Fruit fly (Drosophila melanogaster) whole organism, adult: Measurements from ENCODE around the gene CG11562.

Experiments
- CG11617 ChIP-seq: fragments of 200-800 bp; sonication (Bioruptor generic); optimal IDR thresholded peaks from 2 replicates; lab custom pipeline; 2017; ENCODE audit warnings: mild to moderate bottlenecking, missing biosample characterization, missing genetic modification reagents, missing genetic modification characterization
- CG12768 ChIP-seq: fragments of 200-800 bp; sonication (Bioruptor generic); optimal IDR thresholded peaks from 2 replicates; lab custom pipeline; 2017; ENCODE audit warnings: missing biosample characterization, missing genetic modification characterization, mild to moderate bottlenecking, moderate library complexity, missing genetic modification reagents
- CG14711 ChIP-seq: fragments of 200-800 bp; sonication (Bioruptor generic); optimal IDR thresholded peaks from 2 replicates; lab custom pipeline; 2018; ENCODE audit warnings: missing biosample characterization, mild to moderate bottlenecking, missing genetic modification characterization, moderate library complexity
- CG1620 ChIP-seq: fragments of 200-800 bp; sonication (Bioruptor generic); optimal IDR thresholded peaks from 2 replicates; lab custom pipeline; 2016; ENCODE audit warnings: missing biosample characterization, missing genetic modification characterization
- CG33017 ChIP-seq: fragments of 200-800 bp; sonication (Bioruptor generic); optimal IDR thresholded peaks from 2 replicates; lab custom pipeline; 2018; ENCODE audit warnings: missing biosample characterization, mild to moderate bottlenecking, missing genetic modification characterization, moderate library complexity
- CG5204 ChIP-seq: fragments of 200-800 bp; sonication (Bioruptor generic); optimal IDR thresholded peaks from 2 replicates; lab custom pipeline; 2016; ENCODE audit warnings: missing biosample characterization, missing genetic modification characterization
- CG7045 ChIP-seq: fragments of 200-800 bp; sonication (Bioruptor generic); optimal IDR thresholded peaks from 2 replicates; lab custom pipeline; 2017; ENCODE audit warnings: missing biosample characterization, mild to moderate bottlenecking, missing genetic modification characterization
- CG7101 ChIP-seq: fragments of 200-800 bp; sonication (Bioruptor generic); optimal IDR thresholded peaks from 2 replicates; lab custom pipeline; 2018; ENCODE audit warnings: missing biosample characterization, mild to moderate bottlenecking, missing genetic modification characterization, moderate library complexity
- Clk ChIP-seq: fragments of 200-800 bp; sonication (Bioruptor generic); optimal IDR thresholded peaks from 2 replicates; lab custom pipeline; 2017; ENCODE audit warnings: missing biosample characterization, missing genetic modification characterization
- Crg-1 ChIP-seq: fragments of 200-800 bp; sonication (Bioruptor generic); optimal IDR thresholded peaks from 2 replicates; lab custom pipeline; 2016; ENCODE audit warnings: missing biosample characterization, missing genetic modification characterization
- Hr96 ChIP-seq: fragments of 200-800 bp; sonication (Bioruptor generic); optimal IDR thresholded peaks from 2 replicates; lab custom pipeline; 2016; ENCODE audit warnings: missing biosample characterization, missing genetic modification characterization
- Mnt ChIP-seq: fragments of 200-800 bp; sonication (Bioruptor generic); optimal IDR thresholded peaks from 2 replicates; lab custom pipeline; 2016; ENCODE audit warnings: missing biosample characterization, mild to moderate bottlenecking, missing genetic modification characterization
- bab1 ChIP-seq: fragments of 200-800 bp; sonication (Bioruptor generic); optimal IDR thresholded peaks from 3 replicates; lab custom pipeline; 2019; ENCODE audit warnings: missing biosample characterization, mild to moderate bottlenecking, missing genetic modification characterization, moderate library complexity
- cic ChIP-seq: fragments of 200-800 bp; sonication (Bioruptor generic); optimal IDR thresholded peaks from 2 replicates; lab custom pipeline; 2017; ENCODE audit warnings: missing biosample characterization, mild to moderate bottlenecking, missing genetic modification characterization, moderate library complexity
- cnc ChIP-seq, 2 experiments: fragments of >200 bp; optimal IDR thresholded peaks; 2 replicates each; lab custom pipeline; 2017
- kay ChIP-seq: fragments of 200-800 bp; sonication (Bioruptor generic); peaks from one replicate; lab custom pipeline; 2016; ENCODE audit warnings: missing biosample characterization, missing genetic modification characterization, borderline replicate concordance
- ovo ChIP-seq: fragments of 200-800 bp; sonication (Bioruptor generic); optimal IDR thresholded peaks from 2 replicates; lab custom pipeline; 2016; ENCODE audit warnings: missing biosample characterization, missing genetic modification characterization
- pad ChIP-seq: fragments of 200-800 bp; sonication (Bioruptor generic); optimal IDR thresholded peaks from 3 replicates; lab custom pipeline; 2017; ENCODE audit warnings: missing biosample characterization, missing genetic modification characterization, mild to moderate bottlenecking, moderate library complexity, missing genetic modification reagents
- tj ChIP-seq: fragments of 200-800 bp; sonication (Bioruptor generic); optimal IDR thresholded peaks from 3 replicates; lab custom pipeline; 2017; ENCODE audit warnings: missing biosample characterization, mild to moderate bottlenecking, missing genetic modification characterization, moderate library complexity
- toe ChIP-seq: fragments of 200-800 bp; sonication (Bioruptor generic); optimal IDR thresholded peaks from 2 replicates; lab custom pipeline; 2016; ENCODE audit warnings: missing biosample characterization, missing genetic modification characterization

Gene CG11562

DNA sequence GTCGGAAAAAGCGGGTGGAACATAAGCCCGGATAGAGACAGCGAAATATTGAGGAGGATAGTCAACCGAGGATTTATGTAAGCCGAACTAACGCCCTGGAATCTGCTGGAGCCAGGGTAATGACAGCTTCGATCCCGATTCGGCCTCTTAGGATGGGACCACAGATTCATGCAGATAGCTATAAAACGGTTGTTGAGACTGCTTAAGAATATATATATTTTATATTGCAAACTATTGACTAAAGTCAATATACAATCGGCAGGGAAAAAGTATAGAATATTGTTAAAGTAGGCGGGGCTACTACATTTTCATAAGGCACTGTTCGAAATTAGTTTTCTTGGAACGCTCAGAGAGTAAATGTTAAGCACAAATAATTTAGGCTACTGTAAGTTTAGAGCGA, 23.4 kb upstream of the CG11562 start, which contains the start of gene CG3345:
Gene CG3345, plus strand, starts transcription at position 301 of the 400 bp plus-strand sequence.
- TF ChIP-seq pad = no peak
- TF ChIP-seq Crg-1 = no peak
- no peak for TF ChIP-seq CG11617 (GFP tag; lab: Kevin White, UChicago)
- no peak for TF ChIP-seq CG1620 (GFP tag; lab: Kevin White, UChicago)
- no peak for TF ChIP-seq CG5204 (GFP tag; lab: Kevin White, UChicago)
- TF ChIP-seq cic = no peak
- no peak for TF ChIP-seq toe (GFP tag; lab: Kevin White, UChicago)

DNA sequence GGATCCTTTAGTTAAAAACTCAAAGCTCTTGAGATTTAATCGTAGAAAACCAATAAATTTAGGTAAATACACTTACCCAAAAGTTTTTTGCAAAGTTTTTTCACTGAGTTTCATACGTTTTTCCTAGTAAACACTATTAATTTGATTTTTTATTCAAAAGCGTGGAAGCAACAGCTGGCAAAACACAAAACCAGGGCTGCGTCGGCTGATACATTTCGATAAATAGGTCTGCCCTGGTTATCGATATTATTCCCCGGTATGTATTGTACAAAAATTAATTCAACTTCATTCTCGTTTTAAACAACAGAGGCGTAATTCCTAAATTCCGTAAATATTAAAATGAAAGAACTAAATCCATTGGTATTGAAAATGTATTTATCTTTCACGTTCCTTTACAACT, 20.7 kb upstream of the CG11562 start, which contains the start of gene Dus1:
Gene Dus1, minus strand, starts transcription at position 192 of the 400 bp plus-strand sequence.
- TF ChIP-seq bab1 (GFP tag; lab: Kevin White, UChicago) (peak; percentile 59), Mnt (GFP tag; lab: Kevin White, UChicago) (peak; percentile 66), ovo (GFP tag; lab: Kevin White, UChicago) (no peak)

DNA sequence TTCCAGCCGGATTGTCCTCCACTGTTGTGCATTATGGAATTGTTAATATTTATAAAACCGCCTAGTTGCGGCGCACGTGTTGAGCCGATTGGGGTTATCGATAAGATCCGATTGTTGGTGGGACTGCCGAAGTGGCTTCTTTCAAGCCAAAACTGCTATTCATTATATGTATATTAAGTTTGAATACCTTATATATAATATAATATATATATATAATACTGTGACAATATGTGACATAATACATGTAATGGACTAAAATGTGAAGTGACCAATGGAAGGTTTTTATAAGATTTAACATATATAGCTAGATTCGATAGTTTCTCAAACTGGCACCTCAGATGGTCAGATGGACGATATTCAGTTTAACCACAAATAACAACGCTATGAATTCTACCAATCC, 18.6 kb upstream of the CG11562 start, which contains the start of the genes mbm and CG11555:
Gene mbm, minus strand, starts transcription at position 113 of the 400 bp plus-strand sequence.
Gene CG11555, plus strand, starts transcription at position 234 of the 400 bp plus-strand sequence.
- TF ChIP-seq cic (no peak), tj (GFP tag; lab: Kevin White, UChicago) (no peak), CG12768 (no peak), kay (GFP tag; lab: Kevin White, UChicago) (no peak), CG11617 (GFP tag; lab: Kevin White, UChicago) (peak; percentile 41), ovo (GFP tag; lab: Kevin White, UChicago) (no peak), CG33017 (peak; percentile 47), CG1620 (GFP tag; lab: Kevin White, UChicago) (no peak), cnc (optimal IDR thresholded peaks at IDR 0.05; lab: Kevin White, UChicago) (no peak), CG5204 (GFP tag; lab: Kevin White, UChicago) (no peak), Hr96 (no peak), CG7101 (peak; percentile 48), CG14711 (tag; lab: Kevin White, UChicago) (peak; percentile 49), CG7045 (no peak), Clk (no peak), toe (GFP tag; lab: Kevin White, UChicago) (no peak), Crg-1 (no peak), Mnt (GFP tag; lab: Kevin White, UChicago) (peak; percentile 97), bab1 (GFP tag; lab: Kevin White, UChicago) (peak; percentile 29), pad (peak; percentile 3)

DNA sequence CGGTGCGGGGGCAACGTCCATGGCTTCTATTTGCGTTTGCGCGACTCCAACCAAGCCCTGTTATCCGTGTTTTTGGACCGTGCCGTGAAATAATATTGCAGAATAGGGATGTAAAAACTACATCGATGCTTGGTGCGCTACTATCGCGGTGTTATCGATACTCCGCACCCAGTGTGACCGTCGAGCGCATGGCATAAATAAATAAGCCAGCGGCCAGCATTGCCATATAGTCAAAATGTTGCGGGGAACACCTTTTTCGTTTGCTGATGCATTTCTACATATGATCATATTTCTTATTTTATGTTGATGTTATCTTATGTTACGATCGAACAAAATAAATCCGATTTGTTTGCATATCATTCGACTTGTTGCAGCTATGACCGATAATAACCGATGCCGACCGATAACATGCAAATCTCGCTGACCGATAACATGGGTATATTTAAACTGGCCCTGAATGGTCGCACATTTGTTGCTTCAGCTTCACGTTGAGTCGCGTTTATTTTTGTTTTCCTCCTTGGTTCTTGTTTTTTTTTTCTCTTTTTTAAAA, 15.0 kb upstream of the CG11562 start, which contains the start of gene smo:
Gene smo, plus strand, starts transcription at position 461 of the 550 bp plus-strand sequence.
- TF ChIP-seq Mnt (GFP tag; lab: Kevin White, UChicago) (peak; percentile 75), pad (no peak), Crg-1 (peak; percentile 1), CG1620 (GFP tag; lab: Kevin White, UChicago) (peak; percentile 25), bab1 (GFP tag; lab: Kevin White, UChicago) (peak; percentile 33), toe (GFP tag; lab: Kevin White, UChicago) (no peak), CG14711 (tag; lab: Kevin White, UChicago) (peak; percentile 17), kay (GFP tag; lab: Kevin White, UChicago) (no peak), Hr96 (no peak), tj (GFP tag; lab: Kevin White, UChicago) (peak; percentile 21)

DNA sequence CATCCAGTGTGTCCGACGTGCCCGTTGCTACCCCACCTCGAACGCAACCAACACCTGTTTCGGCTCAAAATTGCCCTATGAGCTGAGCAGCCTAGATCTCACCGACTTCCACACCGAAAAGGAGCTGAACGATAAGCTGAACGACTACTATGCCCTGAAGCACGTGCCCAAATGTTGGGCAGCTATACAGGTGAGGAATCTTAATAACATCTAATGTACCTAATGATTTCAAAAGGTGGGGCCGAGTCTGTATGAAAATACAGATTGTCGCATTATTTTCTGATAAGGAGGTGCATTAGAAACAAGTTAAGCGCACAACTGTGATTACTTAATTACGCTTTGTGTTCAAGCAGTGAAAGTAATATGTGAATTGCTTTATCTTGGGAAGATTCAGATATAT, 14.1 kb upstream of the CG11562 start, which contains the start of gene CG17078:
Gene CG17078, minus strand, starts transcription at position 101 of the 400 bp plus-strand sequence.
- TF ChIP-seq Hr96 = no peak

DNA sequence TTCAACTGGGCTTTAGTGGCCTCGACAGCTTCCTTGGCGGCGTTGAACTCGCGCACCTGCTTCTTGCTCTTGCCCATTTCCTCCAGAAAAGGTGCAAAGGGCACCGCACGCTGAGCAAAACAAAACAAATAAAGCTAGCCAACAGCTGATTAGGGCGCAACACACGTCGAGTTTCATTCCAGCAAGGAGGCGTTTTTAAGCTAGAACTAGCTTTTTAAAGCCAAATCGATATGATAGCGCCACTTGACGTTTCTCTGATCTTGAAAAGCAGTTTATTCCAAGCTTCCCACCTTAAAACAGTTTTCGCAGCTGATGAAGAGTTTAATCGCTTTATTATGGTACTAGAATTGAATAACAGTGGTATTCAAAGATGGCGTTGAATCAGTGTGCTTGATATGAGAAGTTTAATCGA, 9.1 kb upstream of the CG11562 start, which contains the start of gene CG11601:
Gene CG11601, minus strand, starts transcription at position 199 of the 412 bp plus-strand sequence.
- TF ChIP-seq CG14711 (tag; lab: Kevin White, UChicago) (no peak), Crg-1 (peak; percentile 50), CG7101 (peak; percentile 36), CG11617 (GFP tag; lab: Kevin White, UChicago) (peak; percentile 60), Clk (no peak), Hr96 (no peak), CG12768 (peak; percentile 78), toe (GFP tag; lab: Kevin White, UChicago) (no peak), Mnt (GFP tag; lab: Kevin White, UChicago) (peak; percentile 27), pad (peak; percentile 19), CG33017 (peak; percentile 9), CG5204 (GFP tag; lab: Kevin White, UChicago) (no peak), CG1620 (GFP tag; lab: Kevin White, UChicago) (no peak), cnc (optimal IDR thresholded peaks at IDR 0.05; lab: Kevin White, UChicago) (no peak), kay (GFP tag; lab: Kevin White, UChicago) (no peak), cic (peak; percentile 25), ovo (GFP tag; lab: Kevin White, UChicago) (peak; percentile 46), bab1 (GFP tag; lab: Kevin White, UChicago) (peak; percentile 88), CG7045 (no peak), tj (GFP tag; lab: Kevin White, UChicago) (peak; percentile 36)

DNA sequence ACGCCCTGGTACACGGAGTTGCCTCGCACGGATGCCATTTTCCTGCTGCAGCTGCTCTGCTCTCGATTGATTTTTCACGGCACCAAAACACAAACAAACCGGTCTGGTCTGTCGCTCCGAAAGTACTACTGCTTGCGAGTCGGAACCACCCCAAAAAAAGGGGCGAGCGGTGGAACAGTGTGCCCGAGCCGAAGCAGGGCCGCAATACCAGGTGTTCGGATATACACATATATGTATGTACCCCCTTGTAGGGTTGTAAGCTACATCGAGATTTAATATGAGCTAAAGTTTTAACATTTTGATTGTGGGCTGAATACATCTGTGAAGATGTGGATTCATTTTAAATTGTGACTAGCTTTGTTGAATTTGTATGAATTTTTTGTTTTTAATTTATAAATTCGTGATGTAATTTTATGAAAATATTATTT, 6.6 kb upstream of the CG11562 start:
- peak; percentile 51 for TF ChIP-seq CG12768
- TF ChIP-seq bab1 (GFP tag; lab: Kevin White, UChicago) = peak; percentile 39
- no peak for TF ChIP-seq tj (GFP tag; lab: Kevin White, UChicago)
- TF ChIP-seq CG11617 (GFP tag; lab: Kevin White, UChicago) = no peak
- TF ChIP-seq kay (GFP tag; lab: Kevin White, UChicago) = no peak
- TF ChIP-seq pad = peak; percentile 49
- peak; percentile 62 for TF ChIP-seq CG33017
- no peak for TF ChIP-seq Mnt (GFP tag; lab: Kevin White, UChicago)
- TF ChIP-seq CG7045 = peak; percentile 23
- no peak for TF ChIP-seq Hr96
- peak; percentile 90 for TF ChIP-seq CG14711 (tag; lab: Kevin White, UChicago)
- peak; percentile 57 for TF ChIP-seq CG7101
